Worm (Caenorhabditis elegans) whole organism, midembryonic: ENCODE measurements around the gene zim-2.

Experiments
- cog-1 ChIP-seq: sonication (generic microtip); optimal IDR thresholded peaks from 2 replicates; lab custom pipeline; 2016; ENCODE audit warnings: missing genetic modification characterization, missing compliant biosample characterization
- flt-1 ChIP-seq: fragments of 200-800 bp; sonication (Bioruptor generic); IDR thresholded peaks from 2 replicates; pipeline ENCODE4 v1.3.6; 2022; ENCODE audit warnings: missing genetic modification characterization, missing compliant biosample characterization
- klf-2 ChIP-seq: fragments of 200-800 bp; sonication (Bioruptor generic); conservative IDR thresholded peaks from 2 replicates; pipeline ENCODE4 v1.3.6; 2022; ENCODE audit warnings: missing genetic modification reagents, missing genetic modification characterization, missing compliant biosample characterization
- tab-1 ChIP-seq: fragments of 200-800 bp; sonication (Bioruptor generic); IDR thresholded peaks from 2 replicates; pipeline ENCODE4 v1.3.6; 2022; ENCODE audit warnings: missing genetic modification characterization, missing compliant biosample characterization

- no peak for TF ChIP-seq cog-1 (tag; lab: Kevin White, UChicago)
- no peak for TF ChIP-seq flt-1
- no peak for TF ChIP-seq klf-2 (GFP tag; lab: Robert Waterston, UW)
- no peak for TF ChIP-seq tab-1
Measured at ce11 chrIV:10570065-10570464, 15.0 kb downstream of the zim-2 start.
